Fruit fly (Drosophila melanogaster): Measurements from ENCODE around the gene CG7142.

dm6 chr3R:18274328-18275098 lies 4.8 kb downstream of the CG7142 start, which contains the start of the genes Vps39 and eIF1A:
- TF ChIP-seq CTCF (optimal IDR thresholded peaks at IDR 0.05): no peak
- TF ChIP-seq CG8478 (optimal IDR thresholded peaks at IDR 0.05): no peak
